Worm (Caenorhabditis elegans): ENCODE results near the gene sphr-1.

DNA sequence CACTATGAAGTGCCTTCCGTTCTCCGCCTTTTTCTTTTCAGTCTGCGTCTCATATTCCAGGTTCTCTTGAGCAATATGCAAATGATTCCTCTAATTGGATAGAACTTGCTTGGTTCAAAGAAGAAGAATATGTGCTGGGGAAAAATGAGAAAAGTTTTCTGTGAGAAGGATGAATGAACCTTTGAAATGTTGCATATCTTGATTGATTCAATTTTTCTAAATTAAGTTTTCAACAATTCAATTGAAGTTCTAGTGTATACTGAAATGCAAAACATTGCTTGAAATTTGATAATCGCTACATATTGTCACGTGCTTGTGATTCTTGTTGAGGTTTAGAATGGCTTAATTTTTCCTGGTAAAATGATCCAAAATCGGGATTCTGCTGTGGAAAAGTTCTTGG lies 33.8 kb upstream of the sphr-1 start:
- TF ChIP-seq sptf-1 (tag; optimal IDR thresholded peaks at IDR 0.05) (no peak), ztf-11 (tag; optimal IDR thresholded peaks at IDR 0.05) (no peak), unc-62 (GFP tag; optimal IDR thresholded peaks at IDR 0.05) (no peak), ces-1 (GFP tag; optimal IDR thresholded peaks at IDR 0.05) (peak; percentile 86), ham-2 (GFP tag; optimal IDR thresholded peaks at IDR 0.05) (no peak), pha-4 (tag; optimal IDR thresholded peaks at IDR 0.05) (no peak), elt-1 (tag; optimal IDR thresholded peaks at IDR 0.05; ENCODE audit: borderline replicate concordance, insufficient read depth) (no peak), hlh-1 (tag; optimal IDR thresholded peaks at IDR 0.05) (no peak), snpc-4 (tag; optimal IDR thresholded peaks at IDR 0.05) (no peak), mab-5 (tag; optimal IDR thresholded peaks at IDR 0.05) (no peak), mep-1 (tag; optimal IDR thresholded peaks at IDR 0.05) (no peak), nhr-76 (tag; optimal IDR thresholded peaks at IDR 0.05) (no peak), nhr-12 (tag; optimal IDR thresholded peaks at IDR 0.05) (no peak), mls-2 (tag; optimal IDR thresholded peaks at IDR 0.05) (no peak)

Data from whole organism, mixed stage, embryonic.